Worm (Caenorhabditis elegans) whole organism, young adult: ENCODE results near the gene skr-17.

Source experiments
- B0019.2 ChIP-seq: fragments of 200-800 bp; sonication (Bioruptor generic); conservative IDR thresholded peaks from 2 replicates; pipeline ENCODE4 v1.3.6; 2022; ENCODE audit warnings: missing genetic modification reagents, missing genetic modification characterization, missing compliant biosample characterization
- F10E7.11 ChIP-seq: sonication (generic microtip); optimal IDR thresholded peaks from 2 replicates; lab custom pipeline; 2017; ENCODE audit warnings: mild to moderate bottlenecking, missing genetic modification characterization, moderate library complexity, missing compliant biosample characterization
- F33H1.4 ChIP-seq: fragments of 200-800 bp; sonication (Bioruptor generic); IDR thresholded peaks from 2 replicates; pipeline ENCODE4 v1.3.6; 2022; ENCODE audit warnings: missing genetic modification reagents, missing genetic modification characterization, missing compliant biosample characterization
- F39B2.1 ChIP-seq: fragments of 200-800 bp; sonication (Bioruptor generic); IDR thresholded peaks from 2 replicates; pipeline ENCODE4 v1.3.6; 2022; ENCODE audit warnings: missing genetic modification reagents, missing genetic modification characterization, missing compliant biosample characterization
- F49E8.2 ChIP-seq: sonication (generic microtip); optimal IDR thresholded peaks from 3 replicates; lab custom pipeline; 2017; ENCODE audit warnings: missing genetic modification characterization, mild to moderate bottlenecking, missing compliant biosample characterization, antibody characterized with exemption, moderate library complexity; ENCODE audit not compliant: insufficient read depth
- F57A8.1 ChIP-seq: fragments of 200-800 bp; sonication (Bioruptor generic); optimal IDR thresholded peaks from 2 replicates; lab custom pipeline; 2018; ENCODE audit warnings: mild to moderate bottlenecking, missing genetic modification characterization, moderate library complexity, missing compliant biosample characterization
- Y53G8AR.9 ChIP-seq: fragments of 200-800 bp; sonication (Bioruptor generic); conservative IDR thresholded peaks from 2 replicates; pipeline ENCODE4 v1.3.6; 2022; ENCODE audit warnings: missing genetic modification reagents, missing genetic modification characterization, missing compliant biosample characterization
- ZK185.1 ChIP-seq: sonication (generic microtip); optimal IDR thresholded peaks from 2 replicates; lab custom pipeline; 2016; ENCODE audit warnings: mild to moderate bottlenecking, missing genetic modification characterization, missing compliant biosample characterization; ENCODE audit not compliant: poor library complexity, severe bottlenecking
- ama-1 ChIP-seq, 3 experiments: fragments of 150-350 bp in 1 of 3; sonication (generic microtip) in 2 of 3; optimal IDR thresholded peaks; 2 replicates each; lab custom pipeline; 2014 to 2018; ENCODE audit warnings: missing biosample characterization in 2 of 3, missing genetic modification characterization in 2 of 3, missing genetic modification reagents in 2 of 3
- bed-2 ChIP-seq: fragments of 200-800 bp; sonication (Bioruptor generic); IDR thresholded peaks from 2 replicates; pipeline ENCODE4 v1.3.6; 2022; ENCODE audit warnings: missing genetic modification reagents, missing genetic modification characterization, missing compliant biosample characterization
- ccch-3 ChIP-seq: fragments of 200-800 bp; sonication (Bioruptor generic); optimal IDR thresholded peaks from 2 replicates; lab custom pipeline; 2018; ENCODE audit warnings: mild to moderate bottlenecking, missing genetic modification characterization, missing compliant biosample characterization
- cebp-1 ChIP-seq, 2 experiments: fragments of 200-800 bp in 1 of 2; sonication (Bioruptor generic) in 1 of 2; sonication (generic microtip) in 1 of 2; IDR thresholded peaks in 1 of 2; optimal IDR thresholded peaks in 1 of 2; 2 replicates each; pipeline versions ENCODE4 v1.3.6 to Lab custom; 2017 to 2022; ENCODE audit warnings: missing compliant biosample characterization in 2 of 2, missing genetic modification characterization in 2 of 2, mild to moderate bottlenecking in 1 of 2, missing genetic modification reagents in 1 of 2, moderate library complexity in 1 of 2
- ceh-40 ChIP-seq: fragments of 200-800 bp; sonication (Bioruptor generic); IDR thresholded peaks from 2 replicates; pipeline ENCODE4 v1.3.6; 2022; ENCODE audit warnings: missing genetic modification characterization, missing compliant biosample characterization
- ceh-91 ChIP-seq: fragments of 200-800 bp; sonication (Bioruptor generic); IDR thresholded peaks from 2 replicates; pipeline ENCODE4 v1.3.6; 2022; ENCODE audit warnings: missing genetic modification reagents, missing genetic modification characterization, missing compliant biosample characterization
- dox-1 ChIP-seq: fragments of 200-800 bp; sonication (Bioruptor generic); IDR thresholded peaks from 2 replicates; pipeline ENCODE4 v1.3.6; 2022; ENCODE audit warnings: missing genetic modification reagents, missing genetic modification characterization, missing compliant biosample characterization
- egl-18 ChIP-seq: fragments of 200-800 bp; sonication (Bioruptor generic); IDR thresholded peaks from 2 replicates; pipeline ENCODE4 v1.3.6; 2022; ENCODE audit warnings: missing genetic modification reagents, missing genetic modification characterization, missing compliant biosample characterization
- ets-4 ChIP-seq: fragments of 200-800 bp; sonication (Bioruptor generic); optimal IDR thresholded peaks from 2 replicates; lab custom pipeline; 2018; ENCODE audit warnings: mild to moderate bottlenecking, missing genetic modification characterization, missing compliant biosample characterization
- fkh-3 ChIP-seq: sonication (generic microtip); optimal IDR thresholded peaks from 2 replicates; lab custom pipeline; 2016; ENCODE audit warnings: mild to moderate bottlenecking, missing genetic modification characterization, missing compliant biosample characterization
- gei-17 ChIP-seq: fragments of 200-800 bp; sonication (Bioruptor generic); optimal IDR thresholded peaks from 2 replicates; lab custom pipeline; 2018; ENCODE audit warnings: mild to moderate bottlenecking, missing genetic modification characterization, missing compliant biosample characterization
- him-1 ChIP-seq: sonication (generic microtip); optimal IDR thresholded peaks from 2 replicates; lab custom pipeline; 2016; ENCODE audit warnings: missing genotype, missing genetic modification reagents, missing genetic modification characterization, missing compliant biosample characterization
- hmg-20 ChIP-seq: fragments of 200-800 bp; sonication (Bioruptor generic); IDR thresholded peaks from 2 replicates; pipeline ENCODE4 v1.3.6; 2022; ENCODE audit warnings: missing genetic modification reagents, missing genetic modification characterization, missing compliant biosample characterization
- let-526 ChIP-seq: fragments of 200-800 bp; sonication (Bioruptor generic); IDR thresholded peaks from 2 replicates; pipeline ENCODE4 v1.3.6; 2022; ENCODE audit warnings: missing genetic modification reagents, missing genetic modification characterization, missing compliant biosample characterization
- lin-35 ChIP-seq, 3 experiments: fragments of 150-350 bp in 2 of 3; sonication (generic microtip) in 1 of 3; optimal IDR thresholded peaks; 2 replicates each; lab custom pipeline; 2014 to 2018; ENCODE audit warnings: missing biosample characterization in 3 of 3, missing genetic modification characterization in 3 of 3, missing genetic modification reagents in 3 of 3
- lin-40 ChIP-seq: sonication (generic microtip); optimal IDR thresholded peaks from 2 replicates; lab custom pipeline; 2016; ENCODE audit warnings: missing genetic modification characterization, mild to moderate bottlenecking, missing compliant biosample characterization, missing genotype, missing genetic modification reagents
- madf-3 ChIP-seq: fragments of 200-800 bp; sonication (Bioruptor generic); IDR thresholded peaks from 2 replicates; pipeline ENCODE4 v1.3.6; 2022; ENCODE audit warnings: missing genetic modification reagents, missing genetic modification characterization, missing compliant biosample characterization
- mcd-1 ChIP-seq: fragments of 200-800 bp; sonication (Bioruptor generic); IDR thresholded peaks from 2 replicates; pipeline ENCODE4 v1.3.6; 2022; ENCODE audit warnings: missing genetic modification reagents, missing genetic modification characterization, missing compliant biosample characterization
- mel-28 ChIP-seq: sonication (generic microtip); optimal IDR thresholded peaks from 2 replicates; lab custom pipeline; 2016; ENCODE audit warnings: borderline replicate concordance, mild to moderate bottlenecking, missing genetic modification characterization, missing compliant biosample characterization
- mes-4 ChIP-seq: sonication (generic microtip); optimal IDR thresholded peaks from 2 replicates; lab custom pipeline; 2016; ENCODE audit warnings: missing genotype, missing genetic modification characterization, missing compliant biosample characterization
- nhr-120 ChIP-seq: fragments of 200-800 bp; sonication (Bioruptor generic); IDR thresholded peaks from 2 replicates; pipeline ENCODE4 v1.3.6; 2022; ENCODE audit warnings: missing genetic modification characterization, missing compliant biosample characterization
- repo-1 ChIP-seq: sonication (generic microtip); optimal IDR thresholded peaks from 2 replicates; lab custom pipeline; 2017; ENCODE audit warnings: mild to moderate bottlenecking, missing genetic modification characterization, missing compliant biosample characterization
- snpc-1.3 ChIP-seq: sonication (generic microtip); optimal IDR thresholded peaks from 2 replicates; lab custom pipeline; 2017; ENCODE audit warnings: missing genetic modification characterization, mild to moderate bottlenecking, missing compliant biosample characterization, antibody characterized with exemption, moderate library complexity, missing genotype, missing genetic modification reagents; ENCODE audit not compliant: insufficient read depth
- sptf-2 ChIP-seq: fragments of 200-800 bp; sonication (Bioruptor generic); optimal IDR thresholded peaks from 2 replicates; lab custom pipeline; 2018; ENCODE audit warnings: mild to moderate bottlenecking, missing genetic modification characterization, missing compliant biosample characterization
- tbp1 ChIP-seq: fragments of 200-800 bp; sonication (Bioruptor generic); optimal IDR thresholded peaks from 2 replicates; lab custom pipeline; 2018; ENCODE audit warnings: mild to moderate bottlenecking, missing genetic modification characterization, missing compliant biosample characterization
- tbx-9 ChIP-seq: sonication (generic microtip); optimal IDR thresholded peaks from 2 replicates; lab custom pipeline; 2016; ENCODE audit warnings: borderline replicate concordance, missing genetic modification characterization, inconsistent platforms, missing compliant biosample characterization
- tlf-1 ChIP-seq: fragments of 200-800 bp; sonication (Bioruptor generic); optimal IDR thresholded peaks from 2 replicates; lab custom pipeline; 2018; ENCODE audit warnings: mild to moderate bottlenecking, missing genetic modification characterization, missing compliant biosample characterization
- zfh-2 ChIP-seq: fragments of 200-800 bp; sonication (Bioruptor generic); conservative IDR thresholded peaks from 2 replicates; pipeline ENCODE4 v1.3.6; 2022; ENCODE audit warnings: missing genetic modification reagents, missing genetic modification characterization, missing compliant biosample characterization
- zim-3 ChIP-seq: sonication (generic microtip); optimal IDR thresholded peaks from 2 replicates; lab custom pipeline; 2017; ENCODE audit warnings: mild to moderate bottlenecking, missing genetic modification characterization, moderate library complexity, missing compliant biosample characterization
- ztf-6 ChIP-seq: fragments of 200-800 bp; sonication (Bioruptor generic); IDR thresholded peaks from 2 replicates; pipeline ENCODE4 v1.3.6; 2022; ENCODE audit warnings: missing genetic modification reagents, missing genetic modification characterization, missing compliant biosample characterization

The skr-17 gene

DNA sequence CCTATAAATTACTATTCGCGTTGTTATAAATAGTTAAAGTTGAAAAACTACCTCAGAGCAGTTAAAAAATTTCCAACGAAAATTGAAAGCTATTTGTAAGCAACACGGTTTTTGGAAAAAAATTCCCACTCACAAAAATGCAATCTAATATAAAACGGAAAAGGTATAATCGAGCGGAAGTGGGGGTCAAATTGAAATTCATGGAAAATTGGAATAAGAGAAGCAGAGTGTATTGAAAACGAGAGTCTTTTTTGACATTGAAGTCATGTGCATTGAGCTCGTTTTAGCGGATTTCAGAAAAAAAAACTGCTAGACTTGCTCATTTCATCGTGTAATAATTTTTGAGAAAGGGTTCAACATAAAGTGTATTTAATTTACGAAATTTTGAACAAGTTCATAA lies 13.1 kb upstream of the skr-17 start:
- TF ChIP-seq nhr-120 (GFP tag; lab: Robert Waterston, UW) (no peak), ama-1 (optimal IDR thresholded peaks at IDR 0.05; lab: Kevin White, UChicago) (no peak), ama-1 (GFP tag; optimal IDR thresholded peaks at IDR 0.05; lab: Kevin White, UChicago) (no peak), mes-4 (tag; lab: Kevin White, UChicago) (no peak), tbp1 (GFP tag; lab: Kevin White, UChicago) (no peak), hmg-20 (GFP tag; lab: Robert Waterston, UW) (no peak), let-526 (GFP tag; lab: Robert Waterston, UW) (no peak), him-1 (no peak), lin-35 (GFP tag; optimal IDR thresholded peaks at IDR 0.05; lab: Kevin White, UChicago) (no peak), cebp-1 (GFP tag; IDR thresholded peaks at IDR 0.05; lab: Robert Waterston, UW) (no peak), cebp-1 (tag; optimal IDR thresholded peaks at IDR 0.05; lab: Kevin White, UChicago) (no peak), snpc-1.3 (no peak), sptf-2 (GFP tag; lab: Kevin White, UChicago) (no peak), B0019.2 (no peak)

DNA sequence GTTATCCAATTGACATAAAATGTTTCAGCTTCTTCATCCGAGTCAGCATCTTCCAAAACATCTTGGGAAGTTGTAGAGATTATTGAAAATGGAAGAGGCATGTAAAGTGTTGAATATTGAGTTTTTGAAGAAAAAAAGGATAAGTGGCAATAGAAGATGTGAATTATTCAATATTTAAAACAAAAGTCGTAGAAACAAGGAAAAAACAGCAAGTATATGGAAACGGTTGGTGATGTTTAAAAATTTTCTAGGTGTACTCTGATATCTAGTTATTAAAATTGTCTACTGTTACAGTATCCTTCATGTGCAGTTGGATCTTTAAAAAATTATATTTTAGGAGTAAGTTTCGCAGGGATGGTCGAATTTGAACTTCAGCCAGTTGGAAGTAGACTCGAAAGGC lies 11.4 kb upstream of the skr-17 start, which contains the start of gene C06A8.8:
Gene C06A8.8, minus strand, starts transcription at position 101 of the 400 bp plus-strand sequence.
- TF ChIP-seq him-1 (no peak), madf-3 (GFP tag; lab: Robert Waterston, UW) (no peak), zim-3 (tag; lab: Kevin White, UChicago) (no peak)

DNA sequence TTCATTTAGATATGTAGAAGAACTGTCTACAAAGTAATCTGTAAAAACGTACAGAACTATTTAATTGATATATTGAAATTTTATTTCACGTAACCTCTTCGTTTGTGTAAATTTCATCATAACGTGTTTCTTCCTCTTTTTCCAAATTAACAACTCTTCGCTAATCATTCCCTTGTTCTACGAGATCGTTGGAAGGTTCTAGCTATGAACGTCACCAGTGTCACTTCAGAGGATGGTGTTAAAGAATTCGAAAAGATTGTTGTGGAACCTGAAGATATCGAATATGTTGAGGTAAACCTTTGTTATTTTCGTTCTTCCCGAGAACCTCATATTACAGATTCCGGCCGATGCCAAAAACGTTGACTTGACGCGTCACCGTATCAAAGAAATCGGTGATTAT lies 10.9 kb upstream of the skr-17 start, which contains the start of gene C06A8.6:
Gene C06A8.6, plus strand, starts transcription at position 89 of the 400 bp plus-strand sequence.
- TF ChIP-seq ztf-6 (GFP tag; lab: Robert Waterston, UW) (no peak), ceh-40 (GFP tag; lab: Robert Waterston, UW) (no peak), F39B2.1 (no peak), F57A8.1 (GFP tag; lab: Kevin White, UChicago) (no peak)

DNA sequence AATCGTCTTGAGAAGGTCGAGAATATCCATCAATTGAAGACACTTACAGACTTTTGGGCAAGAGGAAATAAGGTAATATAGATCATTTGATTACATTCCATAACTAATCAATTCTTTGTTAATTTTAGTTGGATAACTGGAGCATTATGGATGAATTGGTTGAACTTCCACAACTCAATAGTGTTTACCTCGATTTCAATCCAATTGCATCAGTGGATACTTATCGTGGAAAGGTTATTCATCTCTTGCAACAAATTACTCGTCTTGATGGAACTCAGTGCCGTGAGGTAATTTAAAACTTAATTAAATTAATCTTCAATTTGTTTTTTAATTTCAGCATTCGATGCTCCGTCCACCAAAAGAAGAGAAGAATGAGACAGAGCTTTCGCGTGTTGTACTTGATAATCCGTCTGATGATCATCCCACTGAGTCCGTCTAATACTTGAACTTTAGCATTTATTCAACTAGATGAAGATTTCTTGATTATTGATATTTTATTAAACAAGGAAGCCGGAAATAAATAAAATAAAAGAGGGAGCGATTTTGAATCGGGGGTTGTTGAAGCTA lies 9.8 kb upstream of the skr-17 start:
- no peak for TF ChIP-seq mcd-1 (GFP tag; lab: Robert Waterston, UW)
- no peak for TF ChIP-seq dox-1 (GFP tag; lab: Robert Waterston, UW)
- no peak for TF ChIP-seq gei-17 (GFP tag; lab: Kevin White, UChicago)
- TF ChIP-seq lin-35 (GFP tag; optimal IDR thresholded peaks at IDR 0.05; lab: Kevin White, UChicago), result peak in 1 of 3 experiments; percentile 16
- no peak for TF ChIP-seq ets-4
- TF ChIP-seq ccch-3 (GFP tag; lab: Kevin White, UChicago), result no peak
- no peak for TF ChIP-seq lin-40 (tag; lab: Kevin White, UChicago)
- TF ChIP-seq Y53G8AR.9, result 0 out of 2 replicates have a peak, but pooled peaks have one; percentile 27
- no peak for TF ChIP-seq F49E8.2 (tag; lab: Kevin White, UChicago)
- TF ChIP-seq F10E7.11 (tag; lab: Kevin White, UChicago), result no peak
- no peak for TF ChIP-seq zim-3 (tag; lab: Kevin White, UChicago)
- no peak for TF ChIP-seq tbx-9 (tag; lab: Kevin White, UChicago)
- no peak for TF ChIP-seq tlf-1 (GFP tag; lab: Kevin White, UChicago)
- TF ChIP-seq zfh-2, result no peak
- TF ChIP-seq madf-3 (GFP tag; lab: Robert Waterston, UW), result no peak
- no peak for TF ChIP-seq snpc-1.3
- TF ChIP-seq fkh-3 (tag; lab: Kevin White, UChicago), result no peak
- TF ChIP-seq F33H1.4, result no peak
- peak; percentile 68 for TF ChIP-seq ama-1 (optimal IDR thresholded peaks at IDR 0.05; lab: Kevin White, UChicago)
- no peak for TF ChIP-seq ama-1 (GFP tag; optimal IDR thresholded peaks at IDR 0.05; lab: Kevin White, UChicago)
- no peak for TF ChIP-seq egl-18 (GFP tag; lab: Robert Waterston, UW)
- TF ChIP-seq ZK185.1 (tag; lab: Kevin White, UChicago), result peak; percentile 31
- TF ChIP-seq bed-2 (GFP tag; lab: Robert Waterston, UW), result no peak
- no peak for TF ChIP-seq ceh-91 (GFP tag; lab: Robert Waterston, UW)
- peak; percentile 57 for TF ChIP-seq repo-1 (tag; lab: Kevin White, UChicago)
- TF ChIP-seq mel-28 (tag; lab: Kevin White, UChicago), result no peak
